Fruit fly (Drosophila melanogaster) whole organism, embryonic: ENCODE results near the gene AMPdeam.

ENCODE experiments used
- Asciz ChIP-seq: fragments of 200-800 bp; sonication (Bioruptor generic); optimal IDR thresholded peaks from 2 replicates; lab custom pipeline; 2017; ENCODE audit warnings: missing biosample characterization, mild to moderate bottlenecking, missing genetic modification characterization, missing genetic modification reagents
- Bgb ChIP-seq: fragments of 200-800 bp; sonication (Bioruptor generic); IDR thresholded peaks from 2 replicates; pipeline ENCODE4 v1.3.6; 2022; ENCODE audit warnings: missing biosample characterization, missing genetic modification characterization; ENCODE audit not compliant: partially characterized antibody
- CG10209 ChIP-seq: fragments of 200-800 bp; sonication (Bioruptor generic); optimal IDR thresholded peaks from 3 replicates; lab custom pipeline; 2017; ENCODE audit warnings: missing biosample characterization, mild to moderate bottlenecking, missing genetic modification characterization, missing genetic modification reagents
- CG11504 ChIP-seq: fragments of 200-800 bp; sonication (Bioruptor generic); optimal IDR thresholded peaks from 3 replicates; lab custom pipeline; 2019; ENCODE audit warnings: missing biosample characterization, mild to moderate bottlenecking, missing genetic modification characterization, moderate library complexity
- CG12744 ChIP-seq: fragments of 200-800 bp; sonication (Bioruptor generic); optimal IDR thresholded peaks from 2 replicates; lab custom pipeline; 2016; ENCODE audit warnings: missing biosample characterization, missing genetic modification characterization
- CG13287 ChIP-seq: fragments of 200-800 bp; sonication (Bioruptor generic); IDR thresholded peaks from 2 replicates; pipeline ENCODE4 v1.3.6; 2022; ENCODE audit warnings: missing biosample characterization, missing genetic modification characterization; ENCODE audit not compliant: partially characterized antibody
- CG15514 ChIP-seq: fragments of 200-800 bp; sonication (Bioruptor generic); optimal IDR thresholded peaks from 3 replicates; lab custom pipeline; 2017; ENCODE audit warnings: missing biosample characterization, missing genetic modification characterization, mild to moderate bottlenecking, moderate library complexity, missing genetic modification reagents
- CG1647 ChIP-seq: fragments of 200-800 bp; sonication (Bioruptor generic); optimal IDR thresholded peaks from 3 replicates; lab custom pipeline; 2016; ENCODE audit warnings: missing biosample characterization, missing genetic modification characterization
- CG17186 ChIP-seq: fragments of 200-800 bp; sonication (Bioruptor generic); optimal IDR thresholded peaks from 3 replicates; lab custom pipeline; 2017; ENCODE audit warnings: missing biosample characterization, missing genetic modification reagents, missing genetic modification characterization
- CG18764 ChIP-seq: fragments of 200-800 bp; sonication (Bioruptor generic); optimal IDR thresholded peaks from 3 replicates; lab custom pipeline; 2016; ENCODE audit warnings: missing biosample characterization, missing genetic modification characterization
- CG2116 ChIP-seq: fragments of 200-800 bp; sonication (Bioruptor generic); optimal IDR thresholded peaks from 3 replicates; lab custom pipeline; 2018; ENCODE audit warnings: missing biosample characterization, mild to moderate bottlenecking, missing genetic modification characterization
- CG4730 ChIP-seq: fragments of 200-800 bp; sonication (Bioruptor generic); IDR thresholded peaks from 2 replicates; pipeline ENCODE4 v1.3.6; 2022; ENCODE audit warnings: missing biosample characterization, missing genetic modification characterization
- CG7987 ChIP-seq: fragments of 200-800 bp; sonication (Bioruptor generic); optimal IDR thresholded peaks from 2 replicates; lab custom pipeline; 2018; ENCODE audit warnings: missing biosample characterization, mild to moderate bottlenecking, missing genetic modification characterization, moderate library complexity
- CG8924 ChIP-seq: fragments of 200-800 bp; optimal IDR thresholded peaks from 3 replicates; lab custom pipeline; 2019; ENCODE audit warnings: missing biosample characterization, mild to moderate bottlenecking, missing genetic modification characterization, moderate library complexity
- CG9437 ChIP-seq: fragments of 200-800 bp; sonication (Bioruptor generic); optimal IDR thresholded peaks from 2 replicates; lab custom pipeline; 2018; ENCODE audit warnings: missing biosample characterization, mild to moderate bottlenecking, missing genetic modification characterization
- CG9797 ChIP-seq: fragments of 200-800 bp; sonication (Bioruptor generic); optimal IDR thresholded peaks from 3 replicates; lab custom pipeline; 2018; ENCODE audit warnings: missing biosample characterization, mild to moderate bottlenecking, missing genetic modification characterization
- CTCF ChIP-seq: fragments of 200-800 bp; sonication (Bioruptor generic); optimal IDR thresholded peaks from 2 replicates; lab custom pipeline; 2017; ENCODE audit warnings: missing biosample characterization, mild to moderate bottlenecking, missing genetic modification characterization, moderate library complexity
- Doc2 ChIP-seq: fragments of 200-800 bp; sonication (Bioruptor generic); IDR thresholded peaks from 2 replicates; pipeline ENCODE4 v1.3.6; 2022; ENCODE audit warnings: missing biosample characterization, missing genetic modification characterization
- Dp ChIP-seq: fragments of 200-800 bp; sonication (Bioruptor generic); optimal IDR thresholded peaks from 2 replicates; lab custom pipeline; 2018; ENCODE audit warnings: missing biosample characterization, mild to moderate bottlenecking, missing genetic modification characterization, moderate library complexity
- Jarid2 ChIP-seq: fragments of 200-800 bp; sonication (Bioruptor generic); optimal IDR thresholded peaks from 3 replicates; lab custom pipeline; 2017; ENCODE audit warnings: mild to moderate bottlenecking, missing biosample characterization, missing genetic modification reagents, missing genetic modification characterization
- Kr ChIP-seq: fragments of 200-800 bp; sonication (Bioruptor generic); optimal IDR thresholded peaks from 2 replicates; lab custom pipeline; 2017; ENCODE audit warnings: missing biosample characterization, mild to moderate bottlenecking, missing genetic modification characterization
- Meics ChIP-seq: fragments of 200-800 bp; sonication (Bioruptor generic); optimal IDR thresholded peaks from 2 replicates; lab custom pipeline; 2017; ENCODE audit warnings: missing biosample characterization, mild to moderate bottlenecking, missing genetic modification characterization
- Mes4 ChIP-seq: fragments of 200-800 bp; sonication (Bioruptor generic); optimal IDR thresholded peaks from 2 replicates; lab custom pipeline; 2016; ENCODE audit warnings: missing biosample characterization, missing genetic modification characterization
- NK7.1 ChIP-seq: fragments of 200-800 bp; sonication (Bioruptor generic); optimal IDR thresholded peaks from 3 replicates; lab custom pipeline; 2016; ENCODE audit warnings: missing biosample characterization, missing genetic modification characterization
- Nf-YA ChIP-seq: fragments of 200-800 bp; sonication (Bioruptor generic); IDR thresholded peaks from 2 replicates; pipeline ENCODE4 v1.3.6; 2022; ENCODE audit warnings: missing biosample characterization, missing genetic modification characterization
- Sry-β ChIP-seq: fragments of 200-800 bp; sonication (Bioruptor generic); optimal IDR thresholded peaks from 2 replicates; lab custom pipeline; 2018; ENCODE audit warnings: missing biosample characterization, mild to moderate bottlenecking, missing genetic modification characterization, moderate library complexity
- Sry-δ ChIP-seq: fragments of 200-800 bp; sonication (Bioruptor generic); optimal IDR thresholded peaks from 2 replicates; lab custom pipeline; 2016; ENCODE audit warnings: missing biosample characterization, missing genetic modification characterization
- TFAM ChIP-seq: fragments of 200-800 bp; sonication (Bioruptor generic); optimal IDR thresholded peaks from 2 replicates; lab custom pipeline; 2017; ENCODE audit warnings: missing biosample characterization, missing genetic modification characterization, inconsistent platforms
- Usf ChIP-seq: fragments of 200-800 bp; sonication (Bioruptor generic); optimal IDR thresholded peaks from 2 replicates; lab custom pipeline; 2017; ENCODE audit warnings: missing genotype, missing biosample characterization, missing genetic modification characterization
- crc ChIP-seq: fragments of 200-800 bp; sonication (Bioruptor generic); optimal IDR thresholded peaks from 2 replicates; lab custom pipeline; 2016; ENCODE audit warnings: missing biosample characterization, missing genetic modification characterization
- dati ChIP-seq: fragments of 200-800 bp; sonication (Bioruptor generic); IDR thresholded peaks from 2 replicates; pipeline ENCODE4 v1.3.6; 2022; ENCODE audit warnings: missing biosample characterization, missing genetic modification characterization
- dpn ChIP-seq, 2 experiments: fragments of 200-800 bp; sonication (Bioruptor generic); optimal IDR thresholded peaks; 3 replicates each; lab custom pipeline; 2016; ENCODE audit warnings: missing biosample characterization in 2 of 2, missing genetic modification characterization in 2 of 2
- esg ChIP-seq: fragments of 200-800 bp; sonication (Bioruptor generic); conservative IDR thresholded peaks from 2 replicates; pipeline ENCODE4 v1.3.6; 2022; ENCODE audit warnings: missing biosample characterization, missing genetic modification characterization
- eve ChIP-seq, 2 experiments: fragments of >200 bp; optimal IDR thresholded peaks; 2 replicates each; lab custom pipeline; 2017; ENCODE audit warnings: missing biosample characterization in 2 of 2, missing genetic modification characterization in 2 of 2
- ewg ChIP-seq: fragments of 200-800 bp; sonication (Bioruptor generic); optimal IDR thresholded peaks from 3 replicates; lab custom pipeline; 2017; ENCODE audit warnings: mild to moderate bottlenecking, missing biosample characterization, missing genetic modification reagents, missing genetic modification characterization
- gfzf ChIP-seq: fragments of 200-800 bp; sonication (Bioruptor generic); optimal IDR thresholded peaks from 2 replicates; lab custom pipeline; 2016; ENCODE audit warnings: missing biosample characterization, mild to moderate bottlenecking, missing genetic modification characterization, moderate library complexity
- h ChIP-seq: fragments of >200 bp; optimal IDR thresholded peaks from 2 replicates; lab custom pipeline; 2017
- ham ChIP-seq: fragments of 200-800 bp; sonication (Bioruptor generic); IDR thresholded peaks from 2 replicates; pipeline ENCODE4 v1.3.6; 2022; ENCODE audit warnings: missing biosample characterization, missing genetic modification characterization
- ind ChIP-seq: fragments of 200-800 bp; sonication (Bioruptor generic); optimal IDR thresholded peaks from 3 replicates; lab custom pipeline; 2016; ENCODE audit warnings: missing biosample characterization, missing genetic modification characterization
- lbe ChIP-seq: fragments of 200-800 bp; sonication (Bioruptor generic); optimal IDR thresholded peaks from 2 replicates; lab custom pipeline; 2016; ENCODE audit warnings: missing biosample characterization, mild to moderate bottlenecking, missing genetic modification characterization
- mam ChIP-seq: fragments of 200-800 bp; sonication (Bioruptor generic); optimal IDR thresholded peaks from 3 replicates; lab custom pipeline; 2016; ENCODE audit warnings: missing biosample characterization, missing genetic modification characterization
- nau ChIP-seq: fragments of 200-800 bp; sonication (Bioruptor generic); optimal IDR thresholded peaks from 3 replicates; lab custom pipeline; 2017; ENCODE audit warnings: missing biosample characterization, mild to moderate bottlenecking, missing genetic modification characterization, missing genetic modification reagents
- ranshi ChIP-seq: fragments of 200-800 bp; sonication (Bioruptor generic); IDR thresholded peaks from 2 replicates; pipeline ENCODE4 v1.3.6; 2022; ENCODE audit warnings: missing biosample characterization, missing genetic modification characterization
- run ChIP-seq: fragments of 200-800 bp; sonication (Bioruptor generic); optimal IDR thresholded peaks from 3 replicates; lab custom pipeline; 2018; ENCODE audit warnings: missing biosample characterization, mild to moderate bottlenecking, missing genetic modification characterization
- sens ChIP-seq: fragments of 200-800 bp; sonication (Bioruptor generic); peaks from one replicate; lab custom pipeline; 2016; ENCODE audit warnings: missing biosample characterization, missing genetic modification characterization
- sens-2 ChIP-seq: fragments of 200-800 bp; sonication (Bioruptor generic); IDR thresholded peaks from 2 replicates; pipeline ENCODE4 v1.3.6; 2022; ENCODE audit warnings: missing biosample characterization, missing genetic modification characterization
- sqz ChIP-seq: fragments of 200-800 bp; sonication (Bioruptor generic); optimal IDR thresholded peaks from 3 replicates; lab custom pipeline; 2018; ENCODE audit warnings: missing biosample characterization, mild to moderate bottlenecking, missing genetic modification characterization
- stwl ChIP-seq: fragments of 200-800 bp; sonication (Bioruptor generic); optimal IDR thresholded peaks from 3 replicates; lab custom pipeline; 2018; ENCODE audit warnings: missing biosample characterization, mild to moderate bottlenecking, missing genetic modification characterization, moderate library complexity
- unc-4 ChIP-seq: fragments of 200-800 bp; sonication (Bioruptor generic); IDR thresholded peaks from 2 replicates; pipeline ENCODE4 v1.3.6; 2022; ENCODE audit warnings: missing biosample characterization, missing genetic modification characterization; ENCODE audit not compliant: partially characterized antibody
- wor ChIP-seq: fragments of 200-800 bp; sonication (Bioruptor generic); IDR thresholded peaks from 2 replicates; pipeline ENCODE4 v1.3.6; 2022; ENCODE audit warnings: missing biosample characterization, missing genetic modification characterization
- zen ChIP-seq: fragments of 200-800 bp; sonication (Bioruptor generic); optimal IDR thresholded peaks from 3 replicates; lab custom pipeline; 2018; ENCODE audit warnings: missing biosample characterization, mild to moderate bottlenecking, missing genetic modification characterization, moderate library complexity
- zfh1 ChIP-seq: fragments of 200-800 bp; sonication (Bioruptor generic); IDR thresholded peaks from 3 replicates; pipeline ENCODE4 v1.3.6; 2022; ENCODE audit warnings: missing biosample characterization, missing genetic modification characterization

The AMPdeam gene

DNA sequence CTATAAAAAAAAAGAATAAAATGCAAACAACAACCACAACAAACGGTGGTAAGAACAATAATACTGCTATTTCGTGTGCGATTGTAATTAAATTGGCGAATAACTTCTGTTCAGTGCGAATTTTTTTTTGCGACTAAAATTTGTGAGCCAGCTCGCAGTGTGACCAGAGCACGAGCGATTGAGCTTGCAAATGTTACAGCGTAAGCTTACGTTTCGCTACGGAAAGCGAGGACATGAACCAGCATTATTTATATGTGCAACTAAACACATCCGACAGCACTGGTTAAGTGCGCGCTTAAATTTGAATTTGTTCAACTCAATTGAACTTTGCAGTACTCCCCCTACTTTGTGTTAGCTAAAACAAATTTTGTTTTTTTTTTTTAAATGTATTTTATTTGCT lies at the start of gene AMPdeam:
AMPdeam (minus strand) TSS at position 139 of the 400 bp plus-strand sequence.
- TF ChIP-seq sens (peak; percentile 69), CG10209 (no peak), CG1647 (peak; percentile 9), Jarid2 (GFP tag; lab: Kevin White, UChicago) (peak; percentile 44), Doc2 (GFP tag; lab: Robert Waterston, UW) (no peak), sqz (GFP tag; lab: Kevin White, UChicago) (peak; percentile 24), Sry-δ (GFP tag; lab: Kevin White, UChicago) (peak; percentile 40), Mes4 (GFP tag; lab: Kevin White, UChicago) (no peak), CG9437 (peak; percentile 99), CG8924 (tag; lab: Kevin White, UChicago) (no peak), wor (GFP tag; lab: Robert Waterston, UW) (no peak), run (tag; lab: Kevin White, UChicago) (no peak), CG13287 (GFP tag; lab: Robert Waterston, UW) (peak; percentile 70), ham (GFP tag; lab: Robert Waterston, UW) (no peak), Nf-YA (no peak), CG18764 (no peak), zfh1 (no peak), sens-2 (GFP tag; lab: Robert Waterston, UW) (no peak), Kr (GFP tag; lab: Kevin White, UChicago) (no peak), ewg (GFP tag; lab: Kevin White, UChicago) (peak; percentile 5), esg (GFP tag; lab: Robert Waterston, UW) (no peak), CG4730 (GFP tag; lab: Robert Waterston, UW) (no peak), Dp (GFP tag; lab: Kevin White, UChicago) (peak; percentile 91), CG2116 (GFP tag; lab: Kevin White, UChicago) (peak; percentile 25), Sry-β (GFP tag; lab: Kevin White, UChicago) (no peak), crc (GFP tag; lab: Kevin White, UChicago) (no peak), ind (GFP tag; lab: Kevin White, UChicago) (peak; percentile 16), CTCF (GFP tag; lab: Kevin White, UChicago) (no peak), CG17186 (no peak), NK7.1 (no peak), ranshi (GFP tag; lab: Robert Waterston, UW) (0 out of 2 replicates have a peak, but pooled peaks have one; percentile 17), zen (no peak), CG11504 (peak; percentile 49), unc-4 (peak; percentile 26; the same call in 1 of the 2 replicates), mam (GFP tag; lab: Kevin White, UChicago) (peak; percentile 18), dpn (GFP tag; optimal IDR thresholded peaks at IDR 0.05; lab: Kevin White, UChicago) (peak; percentile 31 to 42), eve (GFP tag; optimal IDR thresholded peaks at IDR 0.05; lab: Kevin White, UChicago) (no peak), CG12744 (peak; percentile 8), Asciz (GFP tag; lab: Kevin White, UChicago) (no peak), h (lab: Kevin White, UChicago) (no peak), nau (GFP tag; lab: Kevin White, UChicago) (no peak), Meics (GFP tag; lab: Kevin White, UChicago) (no peak), gfzf (peak; percentile 85), CG9797 (GFP tag; lab: Kevin White, UChicago) (peak; percentile 54), Bgb (peak; percentile 51; the same call in 1 of the 2 replicates), lbe (GFP tag; lab: Kevin White, UChicago) (peak; percentile 65), CG15514 (GFP tag; lab: Kevin White, UChicago) (peak; percentile 92), stwl (tag; lab: Kevin White, UChicago) (peak; percentile 96), dati (no peak), CG7987 (GFP tag; lab: Kevin White, UChicago) (no peak), TFAM (GFP tag; lab: Kevin White, UChicago) (no peak), Usf (GFP tag; lab: Kevin White, UChicago) (no peak)
